Fruit fly (Drosophila melanogaster): ENCODE measurements around the gene prc.
A peak's percentile ranks its signal among the peaks of the same experiment; 100 is the strongest.

Gene prc

dm6 chr3L:11966104-11966503 lies at the start of gene prc:
prc (minus strand) TSS chr3L:11966131.
- TF ChIP-seq CG32121 (GFP tag; IDR thresholded peaks at IDR 0.05): no peak
- no peak for TF ChIP-seq CG14655 (GFP tag; optimal IDR thresholded peaks at IDR 0.05)
- TF ChIP-seq EcR (GFP tag; optimal IDR thresholded peaks at IDR 0.05): no peak
- TF ChIP-seq rn (GFP tag; IDR thresholded peaks at IDR 0.05): no peak
- no peak for TF ChIP-seq CG8301 (tag; optimal IDR thresholded peaks at IDR 0.05)
- no peak for TF ChIP-seq Pif1A (GFP tag; optimal IDR thresholded peaks at IDR 0.05)
- TF ChIP-seq gl (tag; optimal IDR thresholded peaks at IDR 0.05): no peak

- peak; percentile 1 for TF ChIP-seq EcR (GFP tag; optimal IDR thresholded peaks at IDR 0.05)
- TF ChIP-seq CG17806 (tag; optimal IDR thresholded peaks at IDR 0.05): no peak
- TF ChIP-seq Snoo (tag; optimal IDR thresholded peaks at IDR 0.05): peak; percentile 5
- TF ChIP-seq gl (tag; optimal IDR thresholded peaks at IDR 0.05): peak; percentile 59
Measured at dm6 chr3L:12014272-12014671, 48.3 kb upstream of the prc start.

- no peak for TF ChIP-seq CG13204 (GFP tag; optimal IDR thresholded peaks at IDR 0.05)
- no peak for TF ChIP-seq rn (GFP tag; IDR thresholded peaks at IDR 0.05)
- no peak for TF ChIP-seq gl (tag; optimal IDR thresholded peaks at IDR 0.05)
- TF ChIP-seq CG34367 (tag; optimal IDR thresholded peaks at IDR 0.05): peak; percentile 6
- TF ChIP-seq Ets98B (GFP tag; IDR thresholded peaks at IDR 0.05): 0 out of 2 replicates have a peak, but pooled peaks have one; percentile 30
- peak; percentile 16; the same call in 1 of the 3 replicates for TF ChIP-seq fd96Ca (GFP tag; IDR thresholded peaks at IDR 0.05)
- TF ChIP-seq CG4496 (GFP tag; IDR thresholded peaks at IDR 0.05): peak; percentile 41
- TF ChIP-seq EcR (GFP tag; optimal IDR thresholded peaks at IDR 0.05): no peak
- peak; percentile 26 for TF ChIP-seq CG8301 (tag; optimal IDR thresholded peaks at IDR 0.05)
- no peak for TF ChIP-seq CG12605 (GFP tag; IDR thresholded peaks at IDR 0.05)
- peak; percentile 54 for TF ChIP-seq CG17806 (tag; optimal IDR thresholded peaks at IDR 0.05)
- TF ChIP-seq Pif1B (GFP tag; optimal IDR thresholded peaks at IDR 0.05): peak; percentile 3
- TF ChIP-seq Snoo (tag; optimal IDR thresholded peaks at IDR 0.05): no peak
- no peak for TF ChIP-seq CG14655 (GFP tag; optimal IDR thresholded peaks at IDR 0.05)
- TF ChIP-seq D1 (tag; optimal IDR thresholded peaks at IDR 0.05): peak; percentile 5
- TF ChIP-seq CG32121 (GFP tag; IDR thresholded peaks at IDR 0.05): no peak
- peak; percentile 38 for TF ChIP-seq CG9948 (tag; optimal IDR thresholded peaks at IDR 0.05)
- peak; percentile 54 for TF ChIP-seq CG8159 (tag; optimal IDR thresholded peaks at IDR 0.05)
- TF ChIP-seq Pif1A (GFP tag; optimal IDR thresholded peaks at IDR 0.05): peak; percentile 33
- no peak for TF ChIP-seq CG10348 (GFP tag; IDR thresholded peaks at IDR 0.05)
- TF ChIP-seq CG15710 (tag; optimal IDR thresholded peaks at IDR 0.05): peak; percentile 41
Measured at dm6 chr3L:12013698-12014097, 47.8 kb upstream of the prc start.

- TF ChIP-seq CG8301 (tag; optimal IDR thresholded peaks at IDR 0.05): no peak
- TF ChIP-seq CG10348 (GFP tag; IDR thresholded peaks at IDR 0.05): no peak
- peak; percentile 59 for TF ChIP-seq D1 (tag; optimal IDR thresholded peaks at IDR 0.05)
Measured at dm6 chr3L:12007945-12008344, 42.0 kb upstream of the prc start.

- TF ChIP-seq CG8159 (tag; optimal IDR thresholded peaks at IDR 0.05) (no peak), CG12605 (GFP tag; IDR thresholded peaks at IDR 0.05) (no peak), Snoo (tag; optimal IDR thresholded peaks at IDR 0.05) (no peak), CG10348 (GFP tag; IDR thresholded peaks at IDR 0.05) (no peak), CG4496 (GFP tag; IDR thresholded peaks at IDR 0.05) (no peak), Pif1B (GFP tag; optimal IDR thresholded peaks at IDR 0.05) (no peak), gl (tag; optimal IDR thresholded peaks at IDR 0.05) (no peak), CG13204 (GFP tag; optimal IDR thresholded peaks at IDR 0.05) (no peak), Ets98B (GFP tag; IDR thresholded peaks at IDR 0.05) (no peak), CG8301 (tag; optimal IDR thresholded peaks at IDR 0.05) (no peak), fd96Ca (GFP tag; IDR thresholded peaks at IDR 0.05) (no peak), CG15710 (tag; optimal IDR thresholded peaks at IDR 0.05) (no peak), EcR (GFP tag; optimal IDR thresholded peaks at IDR 0.05) (no peak), D1 (tag; optimal IDR thresholded peaks at IDR 0.05) (no peak), CG32121 (GFP tag; IDR thresholded peaks at IDR 0.05) (no peak), CG34367 (tag; optimal IDR thresholded peaks at IDR 0.05) (no peak), CG14655 (GFP tag; optimal IDR thresholded peaks at IDR 0.05) (no peak), CG17806 (tag; optimal IDR thresholded peaks at IDR 0.05) (no peak), CG9948 (tag; optimal IDR thresholded peaks at IDR 0.05) (no peak), rn (GFP tag; IDR thresholded peaks at IDR 0.05) (no peak)
Measured at dm6 chr3L:12004136-12004535, 38.2 kb upstream of the prc start.

- TF ChIP-seq CG17806 (tag; optimal IDR thresholded peaks at IDR 0.05): no peak
- TF ChIP-seq Ets98B (GFP tag; IDR thresholded peaks at IDR 0.05): no peak
- no peak for TF ChIP-seq CG8301 (tag; optimal IDR thresholded peaks at IDR 0.05)
- no peak for TF ChIP-seq CG12605 (GFP tag; IDR thresholded peaks at IDR 0.05)
- no peak for TF ChIP-seq D1 (tag; optimal IDR thresholded peaks at IDR 0.05)
- no peak for TF ChIP-seq rn (GFP tag; IDR thresholded peaks at IDR 0.05)
- peak; percentile 51 for TF ChIP-seq EcR (GFP tag; optimal IDR thresholded peaks at IDR 0.05)
Measured at dm6 chr3L:12003457-12003856, 37.5 kb upstream of the prc start.
